Worm (Caenorhabditis elegans) whole organism, L4 larva: Measurements from ENCODE around the gene Y37A1A.4.

Experiments
- ama-1 ChIP-seq: fragments of 150-350 bp; optimal IDR thresholded peaks from 2 replicates; lab custom pipeline; 2014; ENCODE audit warnings: inconsistent platforms, mixed read lengths
- ceh-82 ChIP-seq: sonication (generic microtip); optimal IDR thresholded peaks from 2 replicates; lab custom pipeline; 2017; ENCODE audit warnings: missing biosample characterization, missing genetic modification characterization
- dpl-1 ChIP-seq: fragments of 150-350 bp; optimal IDR thresholded peaks from 2 replicates; lab custom pipeline; 2014; ENCODE audit warnings: missing biosample characterization, missing genetic modification reagents, missing genetic modification characterization
- egl-27 ChIP-seq: sonication (generic microtip); optimal IDR thresholded peaks from 3 replicates; lab custom pipeline; 2017; ENCODE audit warnings: missing biosample characterization, missing genetic modification reagents, missing genetic modification characterization
- lin-13 ChIP-seq: fragments of 150-350 bp; optimal IDR thresholded peaks from 2 replicates; lab custom pipeline; 2014; ENCODE audit warnings: missing biosample characterization, missing genetic modification reagents, missing genetic modification characterization
- nhr-76 ChIP-seq: fragments of 150-350 bp; optimal IDR thresholded peaks from 2 replicates; lab custom pipeline; 2014; ENCODE audit warnings: missing biosample characterization, missing genetic modification characterization
- snpc-4 ChIP-seq: fragments of 150-350 bp; optimal IDR thresholded peaks from 2 replicates; lab custom pipeline; 2014; ENCODE audit warnings: missing biosample characterization, missing genetic modification characterization
- unc-130 ChIP-seq: sonication (generic microtip); optimal IDR thresholded peaks from 2 replicates; lab custom pipeline; 2016; ENCODE audit warnings: missing genetic modification reagents, missing genetic modification characterization, missing compliant biosample characterization

ce11 chrIV:13887408-13888163 is 46.6 kb upstream of the Y37A1A.4 start, which contains the start of gene lin-66:
- no peak for TF ChIP-seq unc-130 (GFP tag; lab: Kevin White, UChicago)
- TF ChIP-seq nhr-76, result no peak
- TF ChIP-seq snpc-4, result no peak
- peak; percentile 49 for TF ChIP-seq dpl-1 (GFP tag; lab: Kevin White, UChicago)
- TF ChIP-seq egl-27 (tag; lab: Kevin White, UChicago), result peak; percentile 59
- TF ChIP-seq ama-1 (lab: Kevin White, UChicago), result no peak
- TF ChIP-seq ceh-82 (tag; lab: Kevin White, UChicago), result no peak
- peak; percentile 80 for TF ChIP-seq lin-13 (GFP tag; lab: Kevin White, UChicago)
